Worm (Caenorhabditis elegans): Measurements from ENCODE around the gene gpa-13.

gpa-13 gene

ce11 chrV:12759660-12760059 lies 4.9 kb upstream of the gpa-13 start, which contains the start of gene papl-1:
Gene papl-1 (minus strand): TSS chrV:12759760.
- TF ChIP-seq ref-1 (GFP tag; conservative IDR thresholded peaks at IDR 0.05) (no peak), med-1 (GFP tag; optimal IDR thresholded peaks at IDR 0.05; ENCODE audit: insufficient read depth) (no peak), ztf-29 (GFP tag; IDR thresholded peaks at IDR 0.05) (no peak), ztf-23 (GFP tag; IDR thresholded peaks at IDR 0.05) (no peak), klf-2 (GFP tag; conservative IDR thresholded peaks at IDR 0.05) (no peak), flt-1 (GFP tag; IDR thresholded peaks at IDR 0.05) (no peak), tab-1 (GFP tag; IDR thresholded peaks at IDR 0.05) (no peak), cog-1 (tag; optimal IDR thresholded peaks at IDR 0.05) (no peak), T22C8.4 (GFP tag; IDR thresholded peaks at IDR 0.05) (no peak)

- TF ChIP-seq cog-1 (tag; optimal IDR thresholded peaks at IDR 0.05) (no peak), T22C8.4 (GFP tag; IDR thresholded peaks at IDR 0.05) (no peak), flt-1 (GFP tag; IDR thresholded peaks at IDR 0.05) (no peak), ztf-23 (GFP tag; IDR thresholded peaks at IDR 0.05) (no peak), med-1 (GFP tag; optimal IDR thresholded peaks at IDR 0.05; ENCODE audit: insufficient read depth) (no peak), ref-1 (GFP tag; conservative IDR thresholded peaks at IDR 0.05) (no peak), tab-1 (GFP tag; IDR thresholded peaks at IDR 0.05) (no peak), ztf-29 (GFP tag; IDR thresholded peaks at IDR 0.05) (no peak), klf-2 (GFP tag; conservative IDR thresholded peaks at IDR 0.05) (no peak)
Measured at ce11 chrV:12752407-12752806, 2.3 kb downstream of the gpa-13 start, which contains the start of gene C15C8.8. Gene C15C8.8 (minus strand): TSS chrV:12752507.

ce11 chrV:12751495-12752050 lies 3.2 kb downstream of the gpa-13 start, which contains the start of gene C15C8.6:
Gene C15C8.6 (minus strand): TSS chrV:12751545.
- TF ChIP-seq klf-2 (GFP tag; conservative IDR thresholded peaks at IDR 0.05) (no peak), ztf-29 (GFP tag; IDR thresholded peaks at IDR 0.05) (no peak), flt-1 (GFP tag; IDR thresholded peaks at IDR 0.05) (no peak), ztf-23 (GFP tag; IDR thresholded peaks at IDR 0.05) (no peak), tab-1 (GFP tag; IDR thresholded peaks at IDR 0.05) (no peak), T22C8.4 (GFP tag; IDR thresholded peaks at IDR 0.05) (no peak), cog-1 (tag; optimal IDR thresholded peaks at IDR 0.05) (no peak), ref-1 (GFP tag; conservative IDR thresholded peaks at IDR 0.05) (no peak), med-1 (GFP tag; optimal IDR thresholded peaks at IDR 0.05; ENCODE audit: insufficient read depth) (no peak)

DNA sequence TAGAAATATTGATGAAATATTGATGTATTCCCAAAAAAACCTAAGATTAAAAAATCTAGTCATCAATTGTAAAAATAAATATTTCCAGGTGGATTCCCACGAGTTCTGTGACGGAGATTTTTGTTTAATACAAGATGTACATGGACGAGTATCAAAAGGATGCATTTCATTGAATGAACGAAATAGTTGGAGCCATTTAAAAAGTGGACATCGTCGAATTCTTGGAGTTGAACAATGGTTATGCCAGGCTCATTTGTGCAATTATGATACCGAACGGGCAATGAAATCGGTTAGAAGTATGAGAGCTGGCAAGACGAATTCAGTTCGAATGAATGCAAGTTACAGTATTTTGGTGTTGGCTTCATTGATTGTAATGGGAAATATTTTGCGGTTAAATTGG lies 5.2 kb downstream of the gpa-13 start:
- TF ChIP-seq ztf-29 (GFP tag; IDR thresholded peaks at IDR 0.05) (no peak), tab-1 (GFP tag; IDR thresholded peaks at IDR 0.05) (no peak), cog-1 (tag; optimal IDR thresholded peaks at IDR 0.05) (no peak), ztf-23 (GFP tag; IDR thresholded peaks at IDR 0.05) (no peak), med-1 (GFP tag; optimal IDR thresholded peaks at IDR 0.05; ENCODE audit: insufficient read depth) (no peak), T22C8.4 (GFP tag; IDR thresholded peaks at IDR 0.05) (no peak), flt-1 (GFP tag; IDR thresholded peaks at IDR 0.05) (no peak), klf-2 (GFP tag; conservative IDR thresholded peaks at IDR 0.05) (no peak), ref-1 (GFP tag; conservative IDR thresholded peaks at IDR 0.05) (no peak)

- no peak for TF ChIP-seq tab-1 (GFP tag; IDR thresholded peaks at IDR 0.05)
- no peak for TF ChIP-seq T22C8.4 (GFP tag; IDR thresholded peaks at IDR 0.05)
- TF ChIP-seq ztf-29 (GFP tag; IDR thresholded peaks at IDR 0.05) = no peak
- TF ChIP-seq ref-1 (GFP tag; conservative IDR thresholded peaks at IDR 0.05) = no peak
- TF ChIP-seq klf-2 (GFP tag; conservative IDR thresholded peaks at IDR 0.05) = no peak
- TF ChIP-seq ztf-23 (GFP tag; IDR thresholded peaks at IDR 0.05) = no peak
- no peak for TF ChIP-seq flt-1 (GFP tag; IDR thresholded peaks at IDR 0.05)
- TF ChIP-seq cog-1 (tag; optimal IDR thresholded peaks at IDR 0.05) = no peak
- TF ChIP-seq med-1 (GFP tag; optimal IDR thresholded peaks at IDR 0.05; ENCODE audit: insufficient read depth) = no peak
Measured at ce11 chrV:12747856-12748255, 6.9 kb downstream of the gpa-13 start, which contains the start of gene C15C8.5. Gene C15C8.5 (plus strand): TSS chrV:12748007.

- TF ChIP-seq klf-2 (GFP tag; conservative IDR thresholded peaks at IDR 0.05) (no peak), tab-1 (GFP tag; IDR thresholded peaks at IDR 0.05) (no peak), ztf-29 (GFP tag; IDR thresholded peaks at IDR 0.05) (no peak), ref-1 (GFP tag; conservative IDR thresholded peaks at IDR 0.05) (no peak), ztf-23 (GFP tag; IDR thresholded peaks at IDR 0.05) (no peak), T22C8.4 (GFP tag; IDR thresholded peaks at IDR 0.05) (no peak), med-1 (GFP tag; optimal IDR thresholded peaks at IDR 0.05; ENCODE audit: insufficient read depth) (no peak), cog-1 (tag; optimal IDR thresholded peaks at IDR 0.05) (no peak), flt-1 (GFP tag; IDR thresholded peaks at IDR 0.05) (no peak)
Measured at ce11 chrV:12747431-12747830, 7.3 kb downstream of the gpa-13 start, which contains the start of gene C15C8.4. Gene C15C8.4 (minus strand): TSS chrV:12747463.

DNA sequence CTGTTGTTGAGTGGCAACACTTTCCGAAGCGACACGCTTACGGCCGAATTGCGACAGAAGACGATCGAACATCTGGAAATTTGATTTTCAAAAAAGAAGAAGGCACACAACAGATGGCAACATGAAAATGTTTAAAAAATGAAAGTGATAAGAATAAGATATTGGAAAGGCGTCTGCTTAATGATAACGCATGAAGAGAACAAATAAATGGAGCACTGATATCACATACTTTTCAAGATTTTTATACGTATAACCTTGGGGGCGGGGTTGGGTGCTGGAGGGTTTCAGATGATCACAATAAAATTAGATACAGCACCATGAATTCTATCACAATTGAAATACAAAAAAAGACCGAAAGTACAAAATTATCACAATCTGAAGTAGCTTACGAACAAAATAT lies 9.8 kb downstream of the gpa-13 start, which contains the start of gene C15C8.7:
Gene C15C8.7 (minus strand): TSS at position 72 of the 400 bp plus-strand sequence.
- TF ChIP-seq klf-2 (GFP tag; conservative IDR thresholded peaks at IDR 0.05) = no peak
- no peak for TF ChIP-seq ztf-29 (GFP tag; IDR thresholded peaks at IDR 0.05)
- no peak for TF ChIP-seq tab-1 (GFP tag; IDR thresholded peaks at IDR 0.05)
- no peak for TF ChIP-seq med-1 (GFP tag; optimal IDR thresholded peaks at IDR 0.05; ENCODE audit: insufficient read depth)
- TF ChIP-seq ztf-23 (GFP tag; IDR thresholded peaks at IDR 0.05) = no peak
- no peak for TF ChIP-seq flt-1 (GFP tag; IDR thresholded peaks at IDR 0.05)
- no peak for TF ChIP-seq T22C8.4 (GFP tag; IDR thresholded peaks at IDR 0.05)
- TF ChIP-seq cog-1 (tag; optimal IDR thresholded peaks at IDR 0.05) = no peak
- no peak for TF ChIP-seq ref-1 (GFP tag; conservative IDR thresholded peaks at IDR 0.05)

- TF ChIP-seq tab-1 (GFP tag; IDR thresholded peaks at IDR 0.05) (no peak), klf-2 (GFP tag; conservative IDR thresholded peaks at IDR 0.05) (no peak), ztf-23 (GFP tag; IDR thresholded peaks at IDR 0.05) (no peak), med-1 (GFP tag; optimal IDR thresholded peaks at IDR 0.05; ENCODE audit: insufficient read depth) (no peak), T22C8.4 (GFP tag; IDR thresholded peaks at IDR 0.05) (no peak), ref-1 (GFP tag; conservative IDR thresholded peaks at IDR 0.05) (no peak), flt-1 (GFP tag; IDR thresholded peaks at IDR 0.05) (no peak), cog-1 (tag; optimal IDR thresholded peaks at IDR 0.05) (no peak), ztf-29 (GFP tag; IDR thresholded peaks at IDR 0.05) (no peak)
Measured at ce11 chrV:12743778-12744502, 10.8 kb downstream of the gpa-13 start.

- TF ChIP-seq med-1 (GFP tag; optimal IDR thresholded peaks at IDR 0.05; ENCODE audit: insufficient read depth) (no peak), ztf-29 (GFP tag; IDR thresholded peaks at IDR 0.05) (no peak), ref-1 (GFP tag; conservative IDR thresholded peaks at IDR 0.05) (no peak), tab-1 (GFP tag; IDR thresholded peaks at IDR 0.05) (no peak), cog-1 (tag; optimal IDR thresholded peaks at IDR 0.05) (no peak), flt-1 (GFP tag; IDR thresholded peaks at IDR 0.05) (no peak), T22C8.4 (GFP tag; IDR thresholded peaks at IDR 0.05) (no peak), ztf-23 (GFP tag; IDR thresholded peaks at IDR 0.05) (no peak), klf-2 (GFP tag; conservative IDR thresholded peaks at IDR 0.05) (no peak)
Measured at ce11 chrV:12741684-12742083, 13.1 kb downstream of the gpa-13 start, which contains the start of gene hrg-7. Gene hrg-7 (plus strand): TSS chrV:12742041.

Data from whole organism, midembryonic.